Worm (Caenorhabditis elegans): ENCODE data around the gene flh-2.
"Not testable (repeated sequence)": the region's sequence is repeated elsewhere in the genome, so short reads cannot be mapped to it uniquely, and the experiment has no call there.

Gene flh-2

DNA sequence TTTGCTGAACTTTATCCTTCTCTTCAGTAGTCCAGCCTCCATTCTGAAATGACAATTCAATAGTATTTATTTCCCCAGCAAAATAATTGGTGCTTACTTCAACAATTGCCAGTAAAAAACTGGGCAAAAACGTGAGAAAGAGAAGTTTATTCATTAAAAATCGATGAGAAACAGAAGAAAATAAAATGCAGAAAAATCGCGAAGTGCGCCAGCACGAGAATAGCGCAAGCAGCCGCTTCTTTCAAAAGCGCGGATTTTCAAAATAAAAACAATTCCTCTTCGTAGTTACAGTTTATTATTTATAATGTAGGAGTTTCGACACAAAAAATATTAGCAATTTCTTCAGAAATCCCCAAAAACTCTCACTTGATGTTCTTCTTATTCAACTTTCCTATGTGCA lies 11.0 kb downstream of the flh-2 start, which contains the start of gene C27F2.9 (continued):
- TF ChIP-seq sem-4 (tag; optimal IDR thresholded peaks at IDR 0.05) (peak; percentile 80), unc-55 (GFP tag; optimal IDR thresholded peaks at IDR 0.05) (peak; percentile 95), nhr-21 (tag; optimal IDR thresholded peaks at IDR 0.05) (peak; percentile 75), nhr-77 (tag; optimal IDR thresholded peaks at IDR 0.05) (peak; percentile 76), C34F6.9 (tag; optimal IDR thresholded peaks at IDR 0.05) (peak; percentile 97), aly-2 (tag; optimal IDR thresholded peaks at IDR 0.05) (no peak), lin-39 (tag; optimal IDR thresholded peaks at IDR 0.05) (no peak), lsy-2 (tag; optimal IDR thresholded peaks at IDR 0.05) (peak; percentile 89 to 94), sma-3 (GFP tag; optimal IDR thresholded peaks at IDR 0.05) (peak; percentile 90), fos-1 (tag; optimal IDR thresholded peaks at IDR 0.05) (peak; percentile 73), dmd-4 (tag; optimal IDR thresholded peaks at IDR 0.05) (peak; percentile 27), egl-27 (tag; optimal IDR thresholded peaks at IDR 0.05) (no peak), nhr-12 (tag; optimal IDR thresholded peaks at IDR 0.05) (no peak), nhr-11 (tag; optimal IDR thresholded peaks at IDR 0.05) (no peak), R02D3.7 (tag; optimal IDR thresholded peaks at IDR 0.05) (peak; percentile 37), peb-1 (tag; optimal IDR thresholded peaks at IDR 0.05) (no peak), alr-1 (tag; optimal IDR thresholded peaks at IDR 0.05) (no peak), snpc-4 (tag; optimal IDR thresholded peaks at IDR 0.05) (peak; percentile 71), nhr-237 (tag; optimal IDR thresholded peaks at IDR 0.05) (no peak), elt-1 (tag; optimal IDR thresholded peaks at IDR 0.05) (no peak), unc-39 (tag; optimal IDR thresholded peaks at IDR 0.05) (no peak), skn-1 (tag; optimal IDR thresholded peaks at IDR 0.05) (no peak)

DNA sequence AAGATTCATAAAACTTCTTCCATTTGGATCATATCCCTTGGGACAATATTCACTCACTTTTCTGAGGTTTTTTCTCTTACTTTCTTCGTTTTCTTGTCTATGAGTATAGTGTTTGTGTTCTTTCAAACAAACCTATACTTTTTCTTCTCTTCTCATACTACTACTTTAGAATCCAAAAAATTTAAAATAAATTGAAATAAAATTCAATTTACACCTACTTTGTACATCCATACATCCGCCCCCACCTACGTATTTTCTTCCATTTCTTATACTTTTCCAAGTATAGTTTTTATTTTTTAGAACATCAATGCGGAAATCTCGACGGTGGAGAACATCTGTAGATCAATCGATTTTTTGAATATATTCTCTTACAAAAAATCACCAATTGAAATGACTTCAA lies 13.3 kb downstream of the flh-2 start, which contains the start of gene nca-2:
nca-2 (plus strand) TSS at position 301 of the 400 bp plus-strand sequence.
- no peak for TF ChIP-seq unc-62 (GFP tag; optimal IDR thresholded peaks at IDR 0.05)
- no peak for TF ChIP-seq fos-1 (tag; optimal IDR thresholded peaks at IDR 0.05)
- TF ChIP-seq nhr-77 (tag; optimal IDR thresholded peaks at IDR 0.05): no peak
- no peak for TF ChIP-seq nhr-23 (tag; optimal IDR thresholded peaks at IDR 0.05)
- TF ChIP-seq elt-1 (tag; optimal IDR thresholded peaks at IDR 0.05): no peak
- TF ChIP-seq elt-3 (tag; optimal IDR thresholded peaks at IDR 0.05): no peak
- no peak for TF ChIP-seq R02D3.7 (tag; optimal IDR thresholded peaks at IDR 0.05)
- no peak for TF ChIP-seq lin-13 (GFP tag; optimal IDR thresholded peaks at IDR 0.05)
- no peak for TF ChIP-seq dmd-4 (tag; optimal IDR thresholded peaks at IDR 0.05)
- no peak for TF ChIP-seq nhr-11 (tag; optimal IDR thresholded peaks at IDR 0.05)
- no peak for TF ChIP-seq alr-1 (tag; optimal IDR thresholded peaks at IDR 0.05)
- no peak for TF ChIP-seq skn-1 (tag; optimal IDR thresholded peaks at IDR 0.05)
- TF ChIP-seq gmeb-1 (tag; optimal IDR thresholded peaks at IDR 0.05): no peak
- TF ChIP-seq aly-2 (tag; optimal IDR thresholded peaks at IDR 0.05): no peak
- TF ChIP-seq blmp-1 (tag; optimal IDR thresholded peaks at IDR 0.05; ENCODE audit: insufficient read depth): no peak
- TF ChIP-seq unc-39 (tag; optimal IDR thresholded peaks at IDR 0.05): no peak
- no peak for TF ChIP-seq nhr-25 (tag; optimal IDR thresholded peaks at IDR 0.05)
- TF ChIP-seq F13H6.1 (tag; optimal IDR thresholded peaks at IDR 0.05): no peak

DNA sequence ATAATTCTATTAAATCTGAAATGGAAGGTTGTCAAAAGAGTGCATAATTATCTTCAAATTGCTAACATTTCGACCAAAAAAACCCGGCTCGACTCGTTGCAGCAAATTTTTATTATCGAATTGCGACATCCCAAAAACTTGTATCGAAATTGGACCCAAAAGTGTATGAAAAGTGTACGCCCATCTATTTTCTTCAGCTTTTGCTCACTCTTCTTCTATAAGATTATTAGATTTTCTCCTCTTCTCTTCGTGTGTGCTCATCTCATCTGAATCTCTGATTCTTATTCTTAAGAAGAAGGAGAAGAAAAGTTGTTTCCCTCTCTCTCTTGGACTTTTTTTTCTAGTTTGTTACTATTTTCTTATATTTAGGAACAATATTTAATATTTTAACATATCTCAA lies 15.3 kb downstream of the flh-2 start:
- no peak for TF ChIP-seq lin-11 (tag; optimal IDR thresholded peaks at IDR 0.05)
- peak; percentile 49 for TF ChIP-seq zag-1 (tag; optimal IDR thresholded peaks at IDR 0.05)
- TF ChIP-seq aly-2 (tag; optimal IDR thresholded peaks at IDR 0.05): no peak
- TF ChIP-seq unc-39 (tag; optimal IDR thresholded peaks at IDR 0.05): no peak
- TF ChIP-seq lsy-2 (tag; optimal IDR thresholded peaks at IDR 0.05): peak in 1 of 2 experiments; percentile 26
- peak; percentile 29 for TF ChIP-seq C34F6.9 (tag; optimal IDR thresholded peaks at IDR 0.05)

DNA sequence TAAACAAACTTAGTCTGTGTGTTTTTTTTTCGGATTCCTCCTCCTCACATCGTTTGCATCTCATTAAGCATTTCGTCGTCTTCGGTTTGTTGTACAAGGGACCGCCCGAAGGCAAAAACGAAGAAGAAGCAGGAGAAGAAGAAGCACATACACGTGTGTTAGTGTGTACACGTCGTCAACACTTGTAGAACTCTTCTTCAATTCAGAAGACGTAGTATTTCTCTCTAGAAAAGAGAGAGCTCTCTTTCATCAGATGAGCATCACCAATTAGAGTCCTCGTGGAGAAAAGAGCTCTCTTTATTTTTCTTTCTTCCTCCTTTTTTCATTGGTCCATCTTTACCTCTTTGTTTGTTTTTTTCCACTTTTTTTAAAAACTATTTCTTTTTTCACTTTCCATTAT lies 16.2 kb downstream of the flh-2 start:
- peak; percentile 41 for TF ChIP-seq C34F6.9 (tag; optimal IDR thresholded peaks at IDR 0.05)
- TF ChIP-seq alr-1 (tag; optimal IDR thresholded peaks at IDR 0.05): no peak
- TF ChIP-seq lsy-2 (tag; optimal IDR thresholded peaks at IDR 0.05): peak in 1 of 2 experiments; percentile 32
- TF ChIP-seq ztf-11 (tag; optimal IDR thresholded peaks at IDR 0.05): no peak
- TF ChIP-seq unc-62 (GFP tag; optimal IDR thresholded peaks at IDR 0.05): no peak
- no peak for TF ChIP-seq nhr-237 (tag; optimal IDR thresholded peaks at IDR 0.05)
- TF ChIP-seq ama-1 (optimal IDR thresholded peaks at IDR 0.05): no peak
- TF ChIP-seq nhr-129 (tag; optimal IDR thresholded peaks at IDR 0.05): peak; percentile 2

DNA sequence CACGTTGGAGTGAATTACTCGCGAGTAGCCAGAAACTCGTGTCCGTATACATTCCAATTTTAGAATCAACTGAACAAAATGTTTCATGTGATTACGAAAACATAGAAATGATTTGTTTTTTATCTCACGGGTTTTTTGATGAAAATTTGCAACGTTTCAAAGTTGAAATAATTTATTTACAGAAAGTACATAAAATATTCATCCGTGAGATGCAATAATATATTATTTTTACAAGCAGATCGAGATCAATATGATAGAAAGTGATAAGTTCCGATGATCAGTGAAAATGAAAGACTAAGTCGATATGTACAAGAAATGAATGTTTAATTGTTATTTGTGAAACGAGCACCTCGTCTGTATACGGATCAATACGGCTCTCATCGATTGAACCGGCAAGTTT lies 28.4 kb downstream of the flh-2 start, which contains the start of gene C27F2.6:
C27F2.6 (minus strand) TSS at position 101 of the 400 bp plus-strand sequence.
- TF ChIP-seq zag-1, R02D3.7, nhr-23 (tag; optimal IDR thresholded peaks at IDR 0.05): not testable (repeated sequence)
